Worm (Caenorhabditis elegans): Measurements from ENCODE around the gene fat-5.

DNA sequence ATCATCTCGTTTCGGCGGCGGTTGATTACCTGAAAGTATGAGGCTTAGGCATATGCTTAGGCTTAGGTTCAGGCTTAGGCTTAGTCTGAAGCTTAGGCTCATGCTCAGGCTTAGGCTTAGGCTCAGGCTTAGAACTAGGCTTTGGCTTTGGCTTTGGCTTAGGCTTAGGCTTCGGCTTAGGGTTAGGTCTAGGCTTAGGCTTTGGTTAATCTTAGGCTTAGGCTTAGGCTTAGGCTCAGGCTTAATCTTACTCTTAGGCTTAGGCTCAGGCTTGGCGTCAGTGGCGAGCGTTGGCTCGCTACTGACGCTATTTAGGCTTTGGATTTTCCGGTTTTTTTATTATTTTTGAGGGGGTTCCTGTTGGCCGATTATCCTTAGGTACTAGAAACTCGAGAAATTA lies 19.0 kb downstream of the fat-5 start:
- TF ChIP-seq F33H1.4 (GFP tag; IDR thresholded peaks at IDR 0.05) (no peak), lin-54 (GFP tag; optimal IDR thresholded peaks at IDR 0.05) (no peak), tbx-9 (tag; optimal IDR thresholded peaks at IDR 0.05; ENCODE audit: borderline replicate concordance) (no peak), ztf-18 (tag; optimal IDR thresholded peaks at IDR 0.05) (no peak), pha-4 (tag; optimal IDR thresholded peaks at IDR 0.05) (no peak), mcd-1 (GFP tag; IDR thresholded peaks at IDR 0.05) (no peak), ceh-79 (tag; optimal IDR thresholded peaks at IDR 0.05) (no peak), nfya-2 (GFP tag; IDR thresholded peaks at IDR 0.05) (no peak), ceh-91 (GFP tag; IDR thresholded peaks at IDR 0.05) (no peak), ztf-28 (GFP tag; IDR thresholded peaks at IDR 0.05) (no peak), dpl-1 (GFP tag; optimal IDR thresholded peaks at IDR 0.05) (no peak)
